Worm (Caenorhabditis elegans) whole organism, L4/young adult: ENCODE results near the gene ubq-2.
A peak's percentile ranks its signal among the peaks of the same experiment; 100 is the strongest.

Source experiments
- W03F9.2 ChIP-seq: fragments of 150-350 bp; optimal IDR thresholded peaks from 2 replicates; lab custom pipeline; 2014; ENCODE audit warnings: missing biosample characterization, missing genetic modification characterization
- dao-5 ChIP-seq: sonication (generic microtip); optimal IDR thresholded peaks from 2 replicates; lab custom pipeline; 2016; ENCODE audit warnings: missing genotype, missing genetic modification characterization, moderate library complexity, missing compliant biosample characterization
- him-1 ChIP-seq: sonication (generic microtip); optimal IDR thresholded peaks from 2 replicates; lab custom pipeline; 2016; ENCODE audit warnings: missing genotype, missing genetic modification reagents, missing genetic modification characterization, missing compliant biosample characterization

Gene ubq-2

ce11 chrIII:12998252-12998651, 19.9 kb upstream of the ubq-2 start:
- TF ChIP-seq him-1, result no peak

ce11 chrIII:12993607-12994006, 15.3 kb upstream of the ubq-2 start, which contains the start of gene col-97:
Gene col-97 (minus strand): TSS chrIII:12993707.
- TF ChIP-seq him-1 (no peak), W03F9.2 (tag; lab: Kevin White, UChicago) (no peak), dao-5 (tag; lab: Kevin White, UChicago) (no peak)

- no peak for TF ChIP-seq W03F9.2 (tag; lab: Kevin White, UChicago)
- TF ChIP-seq dao-5 (tag; lab: Kevin White, UChicago), result no peak
- TF ChIP-seq him-1, result no peak
These were observed 14.7 kb upstream of the ubq-2 start for ce11 chrIII:12993055-12993454.

ce11 chrIII:12990997-12991396, 12.7 kb upstream of the ubq-2 start, which contains the start of gene ZK1010.12:
Gene ZK1010.12 (plus strand): TSS chrIII:12991297.
- TF ChIP-seq W03F9.2 (tag; lab: Kevin White, UChicago), result no peak
- TF ChIP-seq dao-5 (tag; lab: Kevin White, UChicago), result no peak
- no peak for TF ChIP-seq him-1

- no peak for TF ChIP-seq dao-5 (tag; lab: Kevin White, UChicago)
- TF ChIP-seq him-1, result no peak
- no peak for TF ChIP-seq W03F9.2 (tag; lab: Kevin White, UChicago)
These were observed 9.1 kb upstream of the ubq-2 start, which contains the start of gene ZK1010.5 for ce11 chrIII:12987418-12987817. Gene ZK1010.5 (minus strand): TSS chrIII:12987518.

- TF ChIP-seq dao-5 (tag; lab: Kevin White, UChicago) (no peak), him-1 (no peak), W03F9.2 (tag; lab: Kevin White, UChicago) (no peak)
These were observed 2.4 kb upstream of the ubq-2 start, which contains the start of gene ZK1010.4 for ce11 chrIII:12980770-12981169. Gene ZK1010.4 (plus strand): TSS chrIII:12981070.

- TF ChIP-seq him-1, result no peak
- no peak for TF ChIP-seq dao-5 (tag; lab: Kevin White, UChicago)
- TF ChIP-seq W03F9.2 (tag; lab: Kevin White, UChicago), result no peak
These were observed 764 bp downstream of the ubq-2 start, which contains the start of gene ZK1010.2 for ce11 chrIII:12977559-12977958. Gene ZK1010.2 (minus strand): TSS chrIII:12977862.

- TF ChIP-seq dao-5 (tag; lab: Kevin White, UChicago), result no peak
- TF ChIP-seq W03F9.2 (tag; lab: Kevin White, UChicago), result no peak
- TF ChIP-seq him-1, result no peak
These were observed 5.9 kb downstream of the ubq-2 start, which contains the start of gene bckd-1A for ce11 chrIII:12972398-12972797. Gene bckd-1A (minus strand): TSS chrIII:12972498.

- peak; percentile 10 for TF ChIP-seq W03F9.2 (tag; lab: Kevin White, UChicago)
- no peak for TF ChIP-seq him-1
These were observed 6.4 kb downstream of the ubq-2 start for ce11 chrIII:12971828-12972379.

ce11 chrIII:12968330-12968729, 10.0 kb downstream of the ubq-2 start:
- TF ChIP-seq him-1 (no peak), W03F9.2 (tag; lab: Kevin White, UChicago) (no peak), dao-5 (tag; lab: Kevin White, UChicago) (no peak)

ce11 chrIII:12967437-12968043, 10.8 kb downstream of the ubq-2 start:
- no peak for TF ChIP-seq him-1
- TF ChIP-seq W03F9.2 (tag; lab: Kevin White, UChicago), result no peak
- no peak for TF ChIP-seq dao-5 (tag; lab: Kevin White, UChicago)

- TF ChIP-seq dao-5 (tag; lab: Kevin White, UChicago) (no peak), W03F9.2 (tag; lab: Kevin White, UChicago) (no peak), him-1 (no peak)
These were observed 11.4 kb downstream of the ubq-2 start, which contains the start of gene ttm-1 for ce11 chrIII:12966895-12967294. Gene ttm-1 (minus strand): TSS chrIII:12966995.

- TF ChIP-seq him-1 (no peak), dao-5 (tag; lab: Kevin White, UChicago) (no peak), W03F9.2 (tag; lab: Kevin White, UChicago) (no peak)
These were observed 17.6 kb downstream of the ubq-2 start for ce11 chrIII:12960705-12961104.

ce11 chrIII:12959286-12959685, 19.0 kb downstream of the ubq-2 start:
- TF ChIP-seq W03F9.2 (tag; lab: Kevin White, UChicago), result no peak
- TF ChIP-seq dao-5 (tag; lab: Kevin White, UChicago), result no peak
- TF ChIP-seq him-1, result no peak

ce11 chrIII:12952615-12953014, 25.7 kb downstream of the ubq-2 start:
- TF ChIP-seq dao-5 (tag; lab: Kevin White, UChicago) (no peak), W03F9.2 (tag; lab: Kevin White, UChicago) (no peak), him-1 (no peak)
